Fruit fly (Drosophila melanogaster) whole organism, embryonic: ENCODE data around the gene CG31798.
A peak's percentile ranks its signal among the peaks of the same experiment; 100 is the strongest.

Source experiments
- Bgb ChIP-seq: fragments of 200-800 bp; sonication (Bioruptor generic); IDR thresholded peaks from 2 replicates; pipeline ENCODE4 v1.3.6; 2022; ENCODE audit warnings: missing biosample characterization, missing genetic modification characterization; ENCODE audit not compliant: partially characterized antibody
- CG10366 ChIP-seq: fragments of 200-800 bp; sonication (Bioruptor generic); IDR thresholded peaks from 2 replicates; pipeline ENCODE4 v1.3.6; 2022; ENCODE audit warnings: missing biosample characterization, missing genetic modification characterization
- CG12219 ChIP-seq: fragments of 200-800 bp; sonication (Bioruptor generic); optimal IDR thresholded peaks from 3 replicates; lab custom pipeline; 2018; ENCODE audit warnings: missing biosample characterization, mild to moderate bottlenecking, missing genetic modification characterization
- CG12299 ChIP-seq: fragments of 200-800 bp; sonication (Bioruptor generic); optimal IDR thresholded peaks from 2 replicates; lab custom pipeline; 2018; ENCODE audit warnings: missing biosample characterization, mild to moderate bottlenecking, missing genetic modification characterization
- CG12391 ChIP-seq: fragments of 200-800 bp; sonication (Bioruptor generic); optimal IDR thresholded peaks from 3 replicates; lab custom pipeline; 2018; ENCODE audit warnings: missing biosample characterization, mild to moderate bottlenecking, missing genetic modification characterization, moderate library complexity
- CG13287 ChIP-seq: fragments of 200-800 bp; sonication (Bioruptor generic); IDR thresholded peaks from 2 replicates; pipeline ENCODE4 v1.3.6; 2022; ENCODE audit warnings: missing biosample characterization, missing genetic modification characterization; ENCODE audit not compliant: partially characterized antibody
- CG13296 ChIP-seq: fragments of 200-800 bp; sonication (Bioruptor generic); optimal IDR thresholded peaks from 3 replicates; lab custom pipeline; 2018; ENCODE audit warnings: missing biosample characterization, mild to moderate bottlenecking, missing genetic modification characterization
- CG17385 ChIP-seq: fragments of 200-800 bp; sonication (Bioruptor generic); optimal IDR thresholded peaks from 3 replicates; lab custom pipeline; 2018; ENCODE audit warnings: missing biosample characterization, mild to moderate bottlenecking, missing genetic modification characterization
- CG1832 ChIP-seq: fragments of 200-800 bp; sonication (Bioruptor generic); optimal IDR thresholded peaks from 2 replicates; lab custom pipeline; 2017; ENCODE audit warnings: missing biosample characterization, mild to moderate bottlenecking, missing genetic modification characterization, inconsistent platforms
- CG2116 ChIP-seq: fragments of 200-800 bp; sonication (Bioruptor generic); optimal IDR thresholded peaks from 3 replicates; lab custom pipeline; 2018; ENCODE audit warnings: missing biosample characterization, mild to moderate bottlenecking, missing genetic modification characterization
- CG3065 ChIP-seq: fragments of 200-800 bp; sonication (Bioruptor generic); optimal IDR thresholded peaks from 2 replicates; lab custom pipeline; 2016; ENCODE audit warnings: missing biosample characterization, missing genetic modification characterization
- CG31388 ChIP-seq: fragments of 200-800 bp; sonication (Bioruptor generic); optimal IDR thresholded peaks from 2 replicates; lab custom pipeline; 2016; ENCODE audit warnings: missing biosample characterization, missing genetic modification characterization
- CG4404 ChIP-seq: fragments of 200-800 bp; sonication (Bioruptor generic); IDR thresholded peaks from 2 replicates; pipeline ENCODE4 v1.3.6; 2022; ENCODE audit warnings: missing biosample characterization, missing genetic modification characterization
- CG5953 ChIP-seq: fragments of 200-800 bp; sonication (Bioruptor generic); IDR thresholded peaks from 2 replicates; pipeline ENCODE4 v1.3.6; 2022; ENCODE audit warnings: missing biosample characterization, missing genetic modification characterization
- CG7839 ChIP-seq: fragments of 200-800 bp; sonication (Bioruptor generic); optimal IDR thresholded peaks from 3 replicates; lab custom pipeline; 2018; ENCODE audit warnings: missing biosample characterization, mild to moderate bottlenecking, missing genetic modification characterization, moderate library complexity
- Dll ChIP-seq: fragments of 200-800 bp; sonication (Bioruptor generic); IDR thresholded peaks from 4 replicates; pipeline ENCODE4 v1.3.6; 2022; ENCODE audit warnings: missing biosample characterization, missing genetic modification characterization; ENCODE audit not compliant: partially characterized antibody
- Doc3 ChIP-seq: fragments of 200-800 bp; sonication (Bioruptor generic); IDR thresholded peaks from 3 replicates; pipeline ENCODE4 v1.3.6; 2022; ENCODE audit warnings: missing biosample characterization, missing genetic modification characterization; ENCODE audit not compliant: partially characterized antibody
- E2f1 ChIP-seq: fragments of 200-800 bp; sonication (Bioruptor generic); IDR thresholded peaks from 2 replicates; pipeline ENCODE4 v1.3.6; 2022; ENCODE audit warnings: missing biosample characterization, missing genetic modification characterization
- Ets97D ChIP-seq: fragments of 200-800 bp; sonication (Bioruptor generic); optimal IDR thresholded peaks from 3 replicates; lab custom pipeline; 2016; ENCODE audit warnings: missing biosample characterization, missing genetic modification characterization
- HLH3B ChIP-seq: fragments of 200-800 bp; sonication (Bioruptor generic); IDR thresholded peaks from 2 replicates; pipeline ENCODE4 v1.3.6; 2022; ENCODE audit warnings: missing biosample characterization, missing genetic modification characterization
- HLH54F ChIP-seq: fragments of 200-800 bp; sonication (Bioruptor generic); optimal IDR thresholded peaks from 3 replicates; lab custom pipeline; 2016; ENCODE audit warnings: missing biosample characterization, missing genetic modification characterization
- Hr3 ChIP-seq: fragments of 200-800 bp; sonication (Bioruptor generic); optimal IDR thresholded peaks from 3 replicates; lab custom pipeline; 2016; ENCODE audit warnings: missing biosample characterization, missing genetic modification characterization
- Hr51 ChIP-seq, 2 experiments: fragments of 200-800 bp; sonication (Bioruptor generic); optimal IDR thresholded peaks; 2 replicates in 1 of 2; 3 replicates in 1 of 2; lab custom pipeline; 2016 to 2018; ENCODE audit warnings: missing biosample characterization in 2 of 2, missing genetic modification characterization in 2 of 2, mild to moderate bottlenecking in 1 of 2, moderate library complexity in 1 of 2
- Kr ChIP-seq: fragments of 200-800 bp; sonication (Bioruptor generic); optimal IDR thresholded peaks from 2 replicates; lab custom pipeline; 2017; ENCODE audit warnings: missing biosample characterization, mild to moderate bottlenecking, missing genetic modification characterization
- Mes4 ChIP-seq: fragments of 200-800 bp; sonication (Bioruptor generic); optimal IDR thresholded peaks from 2 replicates; lab custom pipeline; 2016; ENCODE audit warnings: missing biosample characterization, missing genetic modification characterization
- NC2β ChIP-seq: fragments of 200-800 bp; sonication (Bioruptor generic); optimal IDR thresholded peaks from 2 replicates; lab custom pipeline; 2016; ENCODE audit warnings: missing biosample characterization, missing genetic modification characterization
- Optix ChIP-seq: fragments of 200-800 bp; sonication (Bioruptor generic); IDR thresholded peaks from 3 replicates; pipeline ENCODE4 v1.3.6; 2022; ENCODE audit warnings: missing biosample characterization, missing genetic modification characterization
- Poxn ChIP-seq: fragments of 200-800 bp; sonication (Bioruptor generic); IDR thresholded peaks from 2 replicates; pipeline ENCODE4 v1.3.6; 2022; ENCODE audit warnings: missing biosample characterization, missing genetic modification characterization
- Sry-δ ChIP-seq: fragments of 200-800 bp; sonication (Bioruptor generic); optimal IDR thresholded peaks from 2 replicates; lab custom pipeline; 2016; ENCODE audit warnings: missing biosample characterization, missing genetic modification characterization
- Ssrp ChIP-seq: fragments of 200-800 bp; sonication (Bioruptor generic); optimal IDR thresholded peaks from 2 replicates; lab custom pipeline; 2018; ENCODE audit warnings: missing biosample characterization, mild to moderate bottlenecking, missing genetic modification characterization, moderate library complexity
- YL-1 ChIP-seq: fragments of 200-800 bp; sonication (Bioruptor generic); optimal IDR thresholded peaks from 3 replicates; lab custom pipeline; 2017; ENCODE audit warnings: missing biosample characterization, mild to moderate bottlenecking, missing genetic modification characterization
- al ChIP-seq: fragments of 200-800 bp; sonication (Bioruptor generic); IDR thresholded peaks from 2 replicates; pipeline ENCODE4 v1.3.6; 2022; ENCODE audit warnings: missing biosample characterization, missing genetic modification characterization
- amos ChIP-seq: fragments of 200-800 bp; sonication (Bioruptor generic); IDR thresholded peaks from 2 replicates; pipeline ENCODE4 v1.3.6; 2022; ENCODE audit warnings: missing biosample characterization, missing genetic modification characterization; ENCODE audit not compliant: partially characterized antibody
- ap ChIP-seq: fragments of 200-800 bp; sonication (Bioruptor generic); IDR thresholded peaks from 2 replicates; pipeline ENCODE4 v1.3.6; 2022; ENCODE audit warnings: missing biosample characterization, missing genetic modification characterization
- az2 ChIP-seq: fragments of 200-800 bp; sonication (Bioruptor generic); optimal IDR thresholded peaks from 3 replicates; lab custom pipeline; 2016; ENCODE audit warnings: missing biosample characterization, missing genetic modification characterization
- cad ChIP-seq: fragments of >200 bp; optimal IDR thresholded peaks from 2 replicates; lab custom pipeline; 2017; ENCODE audit warnings: missing biosample characterization, missing genetic modification characterization
- chinmo ChIP-seq: fragments of 200-800 bp; sonication (Bioruptor generic); IDR thresholded peaks from 4 replicates; pipeline ENCODE4 v1.3.6; 2022; ENCODE audit warnings: missing biosample characterization, missing genetic modification characterization; ENCODE audit not compliant: partially characterized antibody
- dimm ChIP-seq: fragments of 200-800 bp; sonication (Bioruptor generic); IDR thresholded peaks from 2 replicates; pipeline ENCODE4 v1.3.6; 2022; ENCODE audit warnings: missing biosample characterization, missing genetic modification characterization
- fru ChIP-seq: fragments of >200 bp; optimal IDR thresholded peaks from 2 replicates; lab custom pipeline; 2017
- ftz-f1 ChIP-seq: fragments of 200-800 bp; sonication (Bioruptor generic); optimal IDR thresholded peaks from 2 replicates; lab custom pipeline; 2016; ENCODE audit warnings: missing biosample characterization, missing genetic modification characterization
- gem ChIP-seq: fragments of 200-800 bp; sonication (Bioruptor generic); optimal IDR thresholded peaks from 2 replicates; lab custom pipeline; 2019; ENCODE audit warnings: missing biosample characterization, mild to moderate bottlenecking, missing genetic modification characterization, moderate library complexity
- grn ChIP-seq: fragments of 200-800 bp; sonication (Bioruptor generic); optimal IDR thresholded peaks from 3 replicates; lab custom pipeline; 2017; ENCODE audit warnings: missing biosample characterization, missing genetic modification characterization
- hbn ChIP-seq: fragments of 200-800 bp; sonication (Bioruptor generic); IDR thresholded peaks from 2 replicates; pipeline ENCODE4 v1.3.6; 2022; ENCODE audit warnings: missing biosample characterization, missing genetic modification characterization; ENCODE audit not compliant: partially characterized antibody
- insv ChIP-seq, 2 experiments: fragments of 200-800 bp; sonication (Bioruptor generic); optimal IDR thresholded peaks; 3 replicates each; lab custom pipeline; 2016 to 2018; ENCODE audit warnings: missing biosample characterization in 2 of 2, missing genetic modification characterization in 2 of 2
- mirr ChIP-seq: fragments of 200-800 bp; sonication (Bioruptor generic); optimal IDR thresholded peaks from 3 replicates; lab custom pipeline; 2018; ENCODE audit warnings: missing biosample characterization, mild to moderate bottlenecking, missing genetic modification characterization
- sens ChIP-seq: fragments of 200-800 bp; sonication (Bioruptor generic); peaks from one replicate; lab custom pipeline; 2016; ENCODE audit warnings: missing biosample characterization, missing genetic modification characterization
- sr ChIP-seq: fragments of 200-800 bp; sonication (Bioruptor generic); IDR thresholded peaks from 3 replicates; pipeline ENCODE4 v1.3.6; 2022; ENCODE audit warnings: missing biosample characterization, missing genetic modification characterization
- ssp ChIP-seq: fragments of 200-800 bp; sonication (Bioruptor generic); IDR thresholded peaks from 2 replicates; pipeline ENCODE4 v1.3.6; 2022; ENCODE audit warnings: missing biosample characterization, missing genetic modification characterization
- stwl ChIP-seq: fragments of 200-800 bp; sonication (Bioruptor generic); optimal IDR thresholded peaks from 3 replicates; lab custom pipeline; 2018; ENCODE audit warnings: missing biosample characterization, mild to moderate bottlenecking, missing genetic modification characterization, moderate library complexity
- unpg ChIP-seq: fragments of 200-800 bp; sonication (Bioruptor generic); optimal IDR thresholded peaks from 3 replicates; lab custom pipeline; 2018; ENCODE audit warnings: missing biosample characterization, mild to moderate bottlenecking, missing genetic modification characterization, moderate library complexity
- wek ChIP-seq: fragments of 200-800 bp; sonication (Bioruptor generic); optimal IDR thresholded peaks from 3 replicates; lab custom pipeline; 2018; ENCODE audit warnings: missing biosample characterization, mild to moderate bottlenecking, missing genetic modification characterization, moderate library complexity
- wor ChIP-seq: fragments of 200-800 bp; sonication (Bioruptor generic); IDR thresholded peaks from 2 replicates; pipeline ENCODE4 v1.3.6; 2022; ENCODE audit warnings: missing biosample characterization, missing genetic modification characterization

CG31798 gene

dm6 chr2L:19373809-19374208 lies 20.2 kb upstream of the CG31798 start (continued):
- no peak for TF ChIP-seq insv (GFP tag; optimal IDR thresholded peaks at IDR 0.05; lab: Kevin White, UChicago)
- no peak for TF ChIP-seq CG31388 (GFP tag; lab: Kevin White, UChicago)
- no peak for TF ChIP-seq wek (GFP tag; lab: Kevin White, UChicago)
- TF ChIP-seq CG13287, result no peak
- TF ChIP-seq HLH54F (GFP tag; lab: Kevin White, UChicago), result no peak
- peak; percentile 63 for TF ChIP-seq sens (GFP tag; lab: Kevin White, UChicago)
- no peak for TF ChIP-seq Mes4 (GFP tag; lab: Kevin White, UChicago)
- no peak for TF ChIP-seq Sry-δ (GFP tag; lab: Kevin White, UChicago)
- no peak for TF ChIP-seq grn (GFP tag; lab: Kevin White, UChicago)
- peak; percentile 52 for TF ChIP-seq CG12391
- TF ChIP-seq unpg (GFP tag; lab: Kevin White, UChicago), result peak; percentile 49
- TF ChIP-seq Ssrp (tag; lab: Kevin White, UChicago), result peak; percentile 47
- no peak for TF ChIP-seq CG5953 (GFP tag; lab: Robert Waterston, UW)
- no peak for TF ChIP-seq al
- TF ChIP-seq Doc3 (GFP tag; lab: Robert Waterston, UW), result no peak
- no peak for TF ChIP-seq Ets97D (GFP tag; lab: Kevin White, UChicago)
- TF ChIP-seq CG1832 (GFP tag; lab: Kevin White, UChicago), result no peak
- no peak for TF ChIP-seq wor (GFP tag; lab: Robert Waterston, UW)
- TF ChIP-seq gem (tag; lab: Kevin White, UChicago), result peak; percentile 72
- no peak for TF ChIP-seq CG4404 (GFP tag; lab: Robert Waterston, UW)
- no peak for TF ChIP-seq stwl (tag; lab: Kevin White, UChicago)
- no peak for TF ChIP-seq Kr
- TF ChIP-seq CG2116 (GFP tag; lab: Kevin White, UChicago), result no peak
- no peak for TF ChIP-seq CG10366 (GFP tag; lab: Robert Waterston, UW)
- TF ChIP-seq ssp, result 0 out of 2 replicates have a peak, but pooled peaks have one; percentile 6
- TF ChIP-seq YL-1 (GFP tag; lab: Kevin White, UChicago), result no peak
- no peak for TF ChIP-seq CG12299
- TF ChIP-seq ap, result 0 out of 2 replicates have a peak, but pooled peaks have one; percentile 17
- no peak for TF ChIP-seq dimm (GFP tag; lab: Robert Waterston, UW)
- no peak for TF ChIP-seq sr (GFP tag; lab: Robert Waterston, UW)
- no peak for TF ChIP-seq mirr (GFP tag; lab: Kevin White, UChicago)
- TF ChIP-seq E2f1, result no peak
- TF ChIP-seq az2, result peak; percentile 0
- no peak for TF ChIP-seq hbn (GFP tag; lab: Robert Waterston, UW)
- peak in 1 of 2 experiments; percentile 41 for TF ChIP-seq Hr51 (GFP tag; optimal IDR thresholded peaks at IDR 0.05; lab: Kevin White, UChicago)
- no peak for TF ChIP-seq HLH3B
- TF ChIP-seq Optix (GFP tag; lab: Robert Waterston, UW), result no peak
- no peak for TF ChIP-seq Hr3 (GFP tag; lab: Kevin White, UChicago)
- TF ChIP-seq CG12219, result no peak
- no peak for TF ChIP-seq amos
- peak; percentile 56 for TF ChIP-seq CG7839 (tag; lab: Kevin White, UChicago)
- TF ChIP-seq Poxn, result no peak
- peak; percentile 8 for TF ChIP-seq CG17385
- no peak for TF ChIP-seq CG3065 (GFP tag; lab: Kevin White, UChicago)
- no peak for TF ChIP-seq fru (lab: Kevin White, UChicago)
- no peak for TF ChIP-seq ftz-f1 (GFP tag; lab: Kevin White, UChicago)
- TF ChIP-seq cad (GFP tag; lab: Kevin White, UChicago), result no peak
- no peak for TF ChIP-seq chinmo (GFP tag; lab: Robert Waterston, UW)
- TF ChIP-seq CG13296 (GFP tag; lab: Kevin White, UChicago), result no peak
- TF ChIP-seq NC2β (GFP tag; lab: Kevin White, UChicago), result no peak
- TF ChIP-seq Bgb, result no peak
- no peak for TF ChIP-seq Dll (GFP tag; lab: Robert Waterston, UW)
